Fruit fly (Drosophila melanogaster): ENCODE data around the gene CycG.

- no peak for TF ChIP-seq CG8478 (optimal IDR thresholded peaks at IDR 0.05)
- no peak for TF ChIP-seq CTCF (optimal IDR thresholded peaks at IDR 0.05)
Measured at dm6 chr3R:31617801-31618200, 5.3 kb upstream of the CycG start, which contains the start of gene pasha.

Data from S2 (cell line).